Worm (Caenorhabditis elegans): Measurements from ENCODE around the gene cdf-2.

ce11 chrX:12472232-12472631 lies 5.5 kb upstream of the cdf-2 start:
- TF ChIP-seq ceh-90 (tag; optimal IDR thresholded peaks at IDR 0.05) = no peak
- TF ChIP-seq mep-1 (tag; optimal IDR thresholded peaks at IDR 0.05) = no peak
- TF ChIP-seq unc-98 (GFP tag; IDR thresholded peaks at IDR 0.05) = no peak
- TF ChIP-seq elt-3 (tag; optimal IDR thresholded peaks at IDR 0.05) = no peak
- no peak for TF ChIP-seq lin-35 (GFP tag; optimal IDR thresholded peaks at IDR 0.05)
- no peak for TF ChIP-seq grh-1 (GFP tag; IDR thresholded peaks at IDR 0.05)
- TF ChIP-seq mdl-1 (tag; optimal IDR thresholded peaks at IDR 0.05) = no peak
- no peak for TF ChIP-seq nhr-237 (tag; optimal IDR thresholded peaks at IDR 0.05)

Measured in whole organism, L1 larva.